Fruit fly (Drosophila melanogaster): Measurements from ENCODE around the gene Jhbp1.

DNA sequence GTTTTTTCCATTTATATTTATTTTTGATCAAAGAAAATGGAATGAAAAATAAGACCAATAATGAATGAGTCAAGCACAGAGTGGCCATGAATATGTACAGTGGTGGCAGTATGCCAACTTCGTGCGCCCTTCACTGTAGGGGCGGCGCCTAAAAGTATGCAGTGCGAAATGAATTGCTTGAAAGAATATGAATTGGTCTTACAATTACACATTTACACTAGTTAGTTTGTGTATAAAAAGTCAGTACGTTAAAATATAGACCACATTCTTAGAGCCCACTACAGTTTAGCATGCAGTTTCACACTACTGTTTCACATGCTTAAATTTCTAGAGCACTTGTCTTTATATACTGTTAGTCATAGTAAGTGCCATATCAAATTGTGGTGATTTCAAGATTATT, 2.6 kb upstream of the Jhbp1 start:
- no peak for TF ChIP-seq CG15710 (tag; optimal IDR thresholded peaks at IDR 0.05)
- TF ChIP-seq CG34367 (tag; optimal IDR thresholded peaks at IDR 0.05): no peak
- TF ChIP-seq CG9948 (tag; optimal IDR thresholded peaks at IDR 0.05): no peak
- TF ChIP-seq CG8159 (tag; optimal IDR thresholded peaks at IDR 0.05): no peak
- no peak for TF ChIP-seq CG32121 (GFP tag; IDR thresholded peaks at IDR 0.05)
- TF ChIP-seq CG10348 (GFP tag; IDR thresholded peaks at IDR 0.05): no peak
- no peak for TF ChIP-seq CG8301 (tag; optimal IDR thresholded peaks at IDR 0.05)
- peak; percentile 56 for TF ChIP-seq D1 (tag; optimal IDR thresholded peaks at IDR 0.05)
